Fruit fly (Drosophila melanogaster): Measurements from ENCODE around the gene salr.

DNA sequence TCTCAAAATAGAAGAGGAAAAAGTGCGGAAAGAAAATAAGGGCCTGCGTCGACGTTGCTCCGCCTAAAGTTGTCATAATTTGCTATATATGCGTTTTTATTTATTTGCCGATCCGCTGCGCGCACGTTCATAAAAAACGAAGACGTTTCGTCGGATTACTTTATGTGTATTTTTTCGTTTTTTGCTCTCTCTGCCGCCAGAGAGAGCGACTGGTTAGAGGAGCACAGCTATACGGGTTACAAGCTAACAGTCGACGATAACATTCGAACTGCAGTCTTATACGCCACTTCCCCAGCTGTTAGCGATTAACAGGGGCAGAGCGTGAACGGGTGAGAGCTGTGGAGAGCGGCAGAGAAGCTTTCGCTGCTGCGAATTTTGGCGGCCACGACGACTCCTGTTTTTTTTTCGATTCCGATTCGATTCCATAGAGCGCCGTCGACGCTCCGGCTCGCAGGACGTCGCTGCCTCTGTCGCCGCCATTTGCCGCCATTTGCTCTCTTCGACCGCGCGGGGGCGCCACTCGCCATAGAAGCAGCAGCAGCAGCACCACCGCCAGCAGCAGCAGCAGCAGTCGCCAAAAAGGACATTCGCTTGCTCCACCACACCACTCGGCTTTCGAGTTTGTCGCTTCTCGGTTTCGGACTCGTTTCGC, at the start of gene salr:
- TF ChIP-seq pan (optimal IDR thresholded peaks at IDR 0.05) (no peak), h (GFP tag; optimal IDR thresholded peaks at IDR 0.05) (no peak), Jra (GFP tag; optimal IDR thresholded peaks at IDR 0.05) (no peak), fru (GFP tag; optimal IDR thresholded peaks at IDR 0.05) (no peak), Hr83 (GFP tag; optimal IDR thresholded peaks at IDR 0.05; ENCODE audit: poor library complexity, severe bottlenecking) (no peak), dl (GFP tag; optimal IDR thresholded peaks at IDR 0.05; ENCODE audit: insufficient read depth in 1 of 2, partially characterized antibody in 2 of 2) (no peak), Hr78 (GFP tag; optimal IDR thresholded peaks at IDR 0.05) (no peak), Hnf4 (GFP tag; optimal IDR thresholded peaks at IDR 0.05) (no peak), foxo (GFP tag; optimal IDR thresholded peaks at IDR 0.05) (no peak), psq (GFP tag; optimal IDR thresholded peaks at IDR 0.05) (no peak)

All from whole organism, wandering third instar larva.